Worm (Caenorhabditis elegans) whole organism, L4 larva: Measurements from ENCODE around the gene ttr-40.
A peak's percentile ranks its signal among the peaks of the same experiment; 100 is the strongest.

Experiments
- D1046.2 ChIP-seq: fragments of 200-800 bp; sonication (Bioruptor generic); IDR thresholded peaks from 2 replicates; pipeline ENCODE4 v1.3.6; 2022; ENCODE audit warnings: missing genetic modification characterization, missing compliant biosample characterization
- F26F4.8 ChIP-seq: fragments of 200-800 bp; sonication (Bioruptor generic); conservative IDR thresholded peaks from 2 replicates; pipeline ENCODE4 v1.3.6; 2022; ENCODE audit warnings: missing genetic modification characterization, missing compliant biosample characterization
- R02D3.7 ChIP-seq: fragments of 150-350 bp; sonication (generic microtip); optimal IDR thresholded peaks from 3 replicates; lab custom pipeline; 2014; ENCODE audit warnings: missing biosample characterization, missing genetic modification characterization
- T20F7.1 ChIP-seq: fragments of 200-800 bp; sonication (Bioruptor generic); optimal IDR thresholded peaks from 2 replicates; lab custom pipeline; 2018; ENCODE audit warnings: mild to moderate bottlenecking, missing genetic modification characterization, missing compliant biosample characterization
- Y48G9A.11 ChIP-seq: fragments of 200-800 bp; sonication (Bioruptor generic); IDR thresholded peaks from 2 replicates; pipeline ENCODE4 v1.3.6; 2022; ENCODE audit warnings: missing genetic modification reagents, missing genetic modification characterization, missing compliant biosample characterization
- Y75B8A.6 ChIP-seq: fragments of 200-800 bp; sonication (Bioruptor generic); IDR thresholded peaks from 2 replicates; pipeline ENCODE4 v1.3.6; 2022; ENCODE audit warnings: missing genetic modification reagents, missing genetic modification characterization, missing compliant biosample characterization
- aha-1 ChIP-seq: fragments of 150-350 bp; peaks from one replicate; lab custom pipeline; 2014; ENCODE audit warnings: missing biosample characterization, missing genetic modification characterization
- aly-2 ChIP-seq: sonication (generic microtip); optimal IDR thresholded peaks from 2 replicates; lab custom pipeline; 2018; ENCODE audit warnings: missing biosample characterization, missing genetic modification characterization
- ama-1 ChIP-seq: fragments of 150-350 bp; optimal IDR thresholded peaks from 2 replicates; lab custom pipeline; 2014; ENCODE audit warnings: inconsistent platforms, mixed read lengths
- ceh-20 ChIP-seq: fragments of 200-800 bp; sonication (Bioruptor generic); IDR thresholded peaks from 2 replicates; pipeline ENCODE4 v1.3.6; 2022; ENCODE audit warnings: missing genetic modification reagents, missing genetic modification characterization, missing compliant biosample characterization
- ceh-32 ChIP-seq: sonication (generic microtip); optimal IDR thresholded peaks from 2 replicates; lab custom pipeline; 2016; ENCODE audit warnings: mild to moderate bottlenecking, missing genetic modification characterization, missing compliant biosample characterization; ENCODE audit not compliant: poor library complexity
- ceh-62 ChIP-seq: sonication (generic microtip); optimal IDR thresholded peaks from 2 replicates; lab custom pipeline; 2017; ENCODE audit warnings: missing biosample characterization, missing genetic modification characterization
- daf-16 ChIP-seq, 3 experiments: sonication (generic microtip); optimal IDR thresholded peaks; 2 replicates each; lab custom pipeline; 2016 to 2017; ENCODE audit warnings: missing genetic modification characterization in 3 of 3, missing genetic modification reagents in 3 of 3, mild to moderate bottlenecking in 2 of 3, missing compliant biosample characterization in 2 of 3, missing biosample characterization in 1 of 3, moderate library complexity in 1 of 3
- daf-19 ChIP-seq: fragments of 200-800 bp; sonication (Bioruptor generic); conservative IDR thresholded peaks from 2 replicates; pipeline ENCODE4 v1.3.6; 2022; ENCODE audit warnings: missing genetic modification characterization, missing compliant biosample characterization
- dmd-6 ChIP-seq: fragments of 200-800 bp; sonication (Bioruptor generic); IDR thresholded peaks from 2 replicates; pipeline ENCODE4 v1.3.6; 2022; ENCODE audit warnings: missing genetic modification reagents, missing genetic modification characterization, missing compliant biosample characterization
- duxl-1 ChIP-seq: sonication (generic microtip); optimal IDR thresholded peaks from 2 replicates; lab custom pipeline; 2016; ENCODE audit warnings: mild to moderate bottlenecking, missing genetic modification characterization, moderate library complexity, missing compliant biosample characterization; ENCODE audit not compliant: poor library complexity
- dve-1 ChIP-seq: sonication (generic microtip); optimal IDR thresholded peaks from 2 replicates; lab custom pipeline; 2017; ENCODE audit warnings: antibody characterized with exemption, mild to moderate bottlenecking, missing genetic modification characterization, missing compliant biosample characterization; ENCODE audit not compliant: insufficient read depth
- egl-27 ChIP-seq: sonication (generic microtip); optimal IDR thresholded peaks from 3 replicates; lab custom pipeline; 2017; ENCODE audit warnings: missing biosample characterization, missing genetic modification reagents, missing genetic modification characterization
- hif-1 ChIP-seq, 2 experiments: sonication (generic microtip); optimal IDR thresholded peaks; 2 replicates each; lab custom pipeline; 2016 to 2017; ENCODE audit warnings: missing compliant biosample characterization in 2 of 2, missing genetic modification characterization in 2 of 2, missing genetic modification reagents in 2 of 2, missing genotype in 2 of 2, mild to moderate bottlenecking in 1 of 2
- hlh-11 ChIP-seq: fragments of 200-800 bp; sonication (Bioruptor generic); optimal IDR thresholded peaks from 2 replicates; lab custom pipeline; 2018; ENCODE audit warnings: mild to moderate bottlenecking, missing genetic modification characterization, missing compliant biosample characterization
- hlh-30 ChIP-seq: sonication (generic microtip); optimal IDR thresholded peaks from 2 replicates; lab custom pipeline; 2017; ENCODE audit warnings: antibody characterized with exemption, mild to moderate bottlenecking, missing genetic modification characterization, missing compliant biosample characterization; ENCODE audit not compliant: insufficient read depth
- lim-7 ChIP-seq: fragments of 200-800 bp; sonication (Bioruptor generic); IDR thresholded peaks from 2 replicates; pipeline ENCODE4 v1.3.6; 2022; ENCODE audit warnings: missing genetic modification characterization, missing compliant biosample characterization
- lin-13 ChIP-seq: fragments of 150-350 bp; optimal IDR thresholded peaks from 2 replicates; lab custom pipeline; 2014; ENCODE audit warnings: missing biosample characterization, missing genetic modification reagents, missing genetic modification characterization
- lin-39 ChIP-seq: fragments of 150-350 bp; optimal IDR thresholded peaks from 2 replicates; lab custom pipeline; 2014; ENCODE audit warnings: missing biosample characterization, missing genetic modification reagents, missing genetic modification characterization
- madf-9 ChIP-seq: fragments of 200-800 bp; sonication (Bioruptor generic); conservative IDR thresholded peaks from 2 replicates; pipeline ENCODE4 v1.3.6; 2022; ENCODE audit warnings: missing genetic modification reagents, missing genetic modification characterization, missing compliant biosample characterization
- mdl-1 ChIP-seq, 2 experiments: fragments of 150-350 bp in 1 of 2; sonication (generic microtip) in 1 of 2; optimal IDR thresholded peaks; 2 replicates each; lab custom pipeline; 2014 to 2017; ENCODE audit warnings: missing biosample characterization in 2 of 2, missing genetic modification characterization in 2 of 2
- mep-1 ChIP-seq: fragments of 150-350 bp; sonication (generic microtip); optimal IDR thresholded peaks from 3 replicates; lab custom pipeline; 2014; ENCODE audit warnings: missing biosample characterization, missing genetic modification characterization
- mes-2 ChIP-seq: sonication (generic microtip); optimal IDR thresholded peaks from 2 replicates; lab custom pipeline; 2016; ENCODE audit warnings: missing genotype, mild to moderate bottlenecking, missing genetic modification characterization, missing compliant biosample characterization; ENCODE audit not compliant: poor library complexity, severe bottlenecking
- mxl-2 ChIP-seq: fragments of 200-800 bp; sonication (Bioruptor generic); conservative IDR thresholded peaks from 2 replicates; pipeline ENCODE4 v1.3.6; 2022; ENCODE audit warnings: missing genetic modification reagents, missing genetic modification characterization, missing compliant biosample characterization
- mxl-3 ChIP-seq: fragments of 200-800 bp; sonication (Bioruptor generic); optimal IDR thresholded peaks from 2 replicates; lab custom pipeline; 2018; ENCODE audit warnings: mild to moderate bottlenecking, missing genetic modification characterization, missing compliant biosample characterization
- nhr-25 ChIP-seq: sonication (generic microtip); optimal IDR thresholded peaks from 2 replicates; lab custom pipeline; 2017; ENCODE audit warnings: missing genetic modification characterization, mild to moderate bottlenecking, missing compliant biosample characterization, antibody characterized with exemption, moderate library complexity, borderline replicate concordance; ENCODE audit not compliant: insufficient read depth
- nhr-28 ChIP-seq: fragments of 150-350 bp; optimal IDR thresholded peaks from 2 replicates; lab custom pipeline; 2014; ENCODE audit warnings: missing biosample characterization, missing genetic modification characterization
- nhr-48 ChIP-seq: sonication (generic microtip); optimal IDR thresholded peaks from 2 replicates; lab custom pipeline; 2016; ENCODE audit warnings: mild to moderate bottlenecking, missing genetic modification characterization, missing compliant biosample characterization
- pqm-1 ChIP-seq: sonication (generic microtip); optimal IDR thresholded peaks from 2 replicates; lab custom pipeline; 2017; ENCODE audit warnings: missing biosample characterization, missing genetic modification characterization
- sdz-12 ChIP-seq: fragments of 200-800 bp; sonication (Bioruptor generic); optimal IDR thresholded peaks from 2 replicates; lab custom pipeline; 2018; ENCODE audit warnings: mild to moderate bottlenecking, missing genetic modification characterization, missing compliant biosample characterization
- skn-1 ChIP-seq: fragments of 150-350 bp; optimal IDR thresholded peaks from 2 replicates; lab custom pipeline; 2014; ENCODE audit warnings: missing biosample characterization, missing genetic modification characterization
- snpc-1.2 ChIP-seq: fragments of 200-800 bp; sonication (Bioruptor generic); IDR thresholded peaks from 2 replicates; pipeline ENCODE4 v1.3.6; 2022; ENCODE audit warnings: missing genetic modification reagents, missing genetic modification characterization, missing compliant biosample characterization
- tag-97 ChIP-seq: fragments of 200-800 bp; sonication (Bioruptor generic); IDR thresholded peaks from 2 replicates; pipeline ENCODE4 v1.3.6; 2022; ENCODE audit warnings: missing genetic modification characterization, missing compliant biosample characterization
- tra-1 ChIP-seq: fragments of 200-800 bp; sonication (Bioruptor generic); IDR thresholded peaks from 2 replicates; pipeline ENCODE4 v1.3.6; 2022; ENCODE audit warnings: missing genetic modification reagents, missing genetic modification characterization, missing compliant biosample characterization
- unc-62 ChIP-seq, 3 experiments: fragments of 150-350 bp in 1 of 3; sonication (generic microtip); optimal IDR thresholded peaks in 2 of 3; peaks in 1 of 3; 1 replicate in 1 of 3; 2 replicates in 2 of 3; lab custom pipeline; 2014 to 2017; ENCODE audit warnings: missing biosample characterization in 3 of 3, missing genetic modification characterization in 3 of 3, missing genetic modification reagents in 3 of 3, missing genotype in 1 of 3
- zfp-2 ChIP-seq: sonication (generic microtip); optimal IDR thresholded peaks from 2 replicates; lab custom pipeline; 2016; ENCODE audit warnings: mild to moderate bottlenecking, missing genetic modification characterization, missing compliant biosample characterization

Gene ttr-40

DNA sequence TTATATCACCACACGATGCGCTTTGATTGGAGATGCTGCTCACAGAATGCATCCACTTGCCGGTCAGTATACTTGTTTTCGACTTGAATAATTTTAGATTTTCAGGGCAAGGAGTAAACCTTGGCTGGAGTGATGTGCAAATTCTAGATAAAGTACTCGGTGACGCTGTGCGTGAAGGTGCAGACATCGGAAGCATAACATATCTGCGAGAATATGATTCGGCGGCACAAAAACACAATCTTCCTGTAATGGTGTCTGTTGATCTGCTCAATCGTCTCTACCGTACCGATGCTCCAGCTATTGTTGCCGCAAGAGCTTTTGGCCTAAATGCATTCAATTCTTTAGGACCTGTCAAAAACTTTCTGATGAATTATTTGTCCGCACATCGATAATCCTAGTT lies 16.8 kb downstream of the ttr-40 start (continued):
- TF ChIP-seq snpc-1.2 (GFP tag; lab: Robert Waterston, UW) (no peak; the same call in 1 of the 2 replicates), T20F7.1 (GFP tag; lab: Kevin White, UChicago) (peak; percentile 23), sdz-12 (peak; percentile 31), nhr-25 (peak; percentile 24), hif-1 (tag; optimal IDR thresholded peaks at IDR 0.05; lab: Kevin White, UChicago) (peak in 1 of 2 experiments; percentile 32), ceh-32 (tag; lab: Kevin White, UChicago) (no peak), duxl-1 (tag; lab: Kevin White, UChicago) (peak; percentile 71), lim-7 (GFP tag; lab: Robert Waterston, UW) (no peak), lin-39 (no peak), D1046.2 (peak; percentile 48; the same call in 1 of the 2 replicates), F26F4.8 (0 out of 2 replicates have a peak, but pooled peaks have one; percentile 31), Y48G9A.11 (no peak), mxl-3 (GFP tag; lab: Kevin White, UChicago) (no peak), ceh-62 (tag; lab: Kevin White, UChicago) (no peak), ama-1 (lab: Kevin White, UChicago) (peak; percentile 96)

DNA sequence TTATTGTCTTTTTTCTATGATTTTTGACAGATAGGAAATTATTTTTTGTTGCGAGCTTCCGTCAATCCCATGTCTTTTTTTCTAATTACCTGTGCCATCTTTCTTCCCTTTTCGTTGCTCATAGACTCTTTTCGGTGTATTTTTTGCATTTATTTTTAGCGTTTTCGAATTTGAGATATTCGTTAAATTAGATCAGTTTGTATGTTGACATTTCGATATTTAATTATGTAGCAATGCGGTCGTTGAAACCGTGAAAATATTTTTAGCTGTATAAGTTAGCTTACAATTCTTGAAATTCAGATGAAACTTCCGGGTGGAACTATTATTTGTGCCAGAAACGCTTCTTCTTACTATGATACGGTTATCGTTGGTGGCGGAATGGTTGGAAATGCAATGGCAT lies 18.8 kb downstream of the ttr-40 start, which contains the start of gene coq-6:
Gene coq-6 (plus strand): TSS at position 301 of the 400 bp plus-strand sequence.
- TF ChIP-seq aha-1 (tag; lab: Kevin White, UChicago) (peak; percentile 69), tag-97 (GFP tag; lab: Robert Waterston, UW) (no peak)

DNA sequence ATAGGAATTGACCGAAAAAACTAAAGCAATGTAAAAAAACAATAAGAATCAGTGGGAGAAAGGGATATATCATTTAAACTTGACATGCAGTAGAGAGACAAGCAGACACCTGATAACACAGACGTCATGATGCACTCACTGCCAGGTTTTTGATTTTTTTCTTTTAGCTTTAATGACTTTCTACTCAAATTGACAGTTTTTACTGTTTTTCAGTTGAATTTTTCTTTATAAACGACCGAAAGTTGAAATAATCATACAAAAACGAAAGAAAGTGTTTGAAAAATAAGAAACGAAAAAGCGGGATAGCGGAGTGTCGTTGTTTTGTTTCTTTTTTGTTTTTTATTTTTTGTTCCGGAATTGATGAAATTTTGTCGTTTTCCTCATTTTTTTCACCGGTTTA lies 21.1 kb downstream of the ttr-40 start, which contains the start of gene ucp-4:
Gene ucp-4 (plus strand): TSS at position 83 of the 400 bp plus-strand sequence.
- TF ChIP-seq mxl-2 (GFP tag; lab: Robert Waterston, UW), result no peak
- TF ChIP-seq hlh-30, result peak; percentile 14
- 0 out of 2 replicates have a peak, but pooled peaks have one; percentile 35 for TF ChIP-seq tra-1
- peak; percentile 29 for TF ChIP-seq hlh-11 (tag; lab: Kevin White, UChicago)
- TF ChIP-seq aly-2, result no peak
- TF ChIP-seq madf-9 (GFP tag; lab: Robert Waterston, UW), result no peak
- peak in 1 of 2 experiments; percentile 30 for TF ChIP-seq unc-62 (GFP tag; optimal IDR thresholded peaks at IDR 0.05 in 1 of 2; lab: Kevin White, UChicago)
- TF ChIP-seq unc-62 (tag; optimal IDR thresholded peaks at IDR 0.05; lab: Kevin White, UChicago), result no peak
- peak; percentile 85 for TF ChIP-seq T20F7.1 (GFP tag; lab: Kevin White, UChicago)
- peak; percentile 75 for TF ChIP-seq dmd-6
- TF ChIP-seq nhr-28 (tag; lab: Kevin White, UChicago), result peak; percentile 4
- peak; percentile 62; the same call in 1 of the 2 replicates for TF ChIP-seq ceh-20 (GFP tag; lab: Robert Waterston, UW)
- no peak for TF ChIP-seq daf-16 (GFP tag; optimal IDR thresholded peaks at IDR 0.05; lab: Kevin White, UChicago)
- peak; percentile 20 for TF ChIP-seq daf-16 (tag; optimal IDR thresholded peaks at IDR 0.05; lab: Kevin White, UChicago)
- peak; percentile 8 for TF ChIP-seq dve-1

DNA sequence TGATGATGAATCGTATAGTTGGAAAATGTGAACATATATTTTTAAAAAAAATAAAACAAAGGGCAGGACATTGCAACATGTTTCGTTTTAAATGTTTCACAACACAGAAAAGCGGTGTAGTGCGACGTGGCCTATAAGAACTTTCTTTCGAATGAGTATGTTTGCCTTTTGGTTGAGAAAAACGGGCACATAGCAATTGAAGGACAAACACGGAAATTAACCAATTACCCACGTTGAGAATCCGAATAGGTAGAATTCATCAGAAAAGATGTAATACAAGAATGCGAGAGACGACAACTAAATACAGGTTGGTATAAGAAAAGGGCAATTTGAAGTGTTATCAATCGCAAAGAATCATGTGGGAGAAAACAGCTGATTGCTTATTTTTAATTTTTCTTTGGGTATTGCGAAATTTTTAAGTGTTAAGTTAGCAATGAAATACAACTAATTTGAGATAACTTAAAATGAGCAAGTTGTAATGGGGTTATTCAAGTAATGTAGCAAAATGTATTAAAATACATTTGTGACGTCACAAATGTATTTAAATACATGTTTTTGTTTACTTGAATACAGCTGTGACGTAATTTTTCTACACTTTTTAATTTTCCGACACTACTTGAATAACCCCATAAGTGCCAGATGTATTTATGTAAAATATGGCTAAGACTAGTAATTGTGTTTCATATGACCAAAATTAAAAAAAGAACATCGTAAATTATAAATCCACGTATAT lies 21.8 kb downstream of the ttr-40 start, which contains the start of gene acl-14:
Gene acl-14 (minus strand): TSS at position 316 of the 733 bp plus-strand sequence.
- TF ChIP-seq nhr-28 (tag; lab: Kevin White, UChicago) (peak; percentile 64), hlh-30 (peak; percentile 30), daf-19 (GFP tag; lab: Robert Waterston, UW) (no peak), mdl-1 (tag; optimal IDR thresholded peaks at IDR 0.05; lab: Kevin White, UChicago) (peak in 1 of 2 experiments; percentile 10), skn-1 (tag; lab: Kevin White, UChicago) (no peak), Y75B8A.6 (GFP tag; lab: Robert Waterston, UW) (no peak), mep-1 (tag; lab: Kevin White, UChicago) (peak; percentile 13), egl-27 (tag; lab: Kevin White, UChicago) (no peak), aha-1 (tag; lab: Kevin White, UChicago) (peak; percentile 82), dmd-6 (peak; percentile 31; the same call in 1 of the 2 replicates), R02D3.7 (tag; lab: Kevin White, UChicago) (no peak), zfp-2 (tag; lab: Kevin White, UChicago) (no peak), sdz-12 (no peak), lin-13 (no peak), daf-16 (GFP tag; optimal IDR thresholded peaks at IDR 0.05; lab: Kevin White, UChicago) (no peak), daf-16 (tag; optimal IDR thresholded peaks at IDR 0.05; lab: Kevin White, UChicago) (peak; percentile 34), mes-2 (peak; percentile 28), unc-62 (GFP tag; optimal IDR thresholded peaks at IDR 0.05 in 1 of 2; lab: Kevin White, UChicago) (peak in 1 of 2 experiments; percentile 36), unc-62 (tag; optimal IDR thresholded peaks at IDR 0.05; lab: Kevin White, UChicago) (no peak), pqm-1 (tag; lab: Kevin White, UChicago) (no peak), nhr-48 (no peak)
